Worm (Caenorhabditis elegans): ENCODE measurements around the gene sra-34.
A peak's percentile ranks its signal among the peaks of the same experiment; 100 is the strongest.

DNA sequence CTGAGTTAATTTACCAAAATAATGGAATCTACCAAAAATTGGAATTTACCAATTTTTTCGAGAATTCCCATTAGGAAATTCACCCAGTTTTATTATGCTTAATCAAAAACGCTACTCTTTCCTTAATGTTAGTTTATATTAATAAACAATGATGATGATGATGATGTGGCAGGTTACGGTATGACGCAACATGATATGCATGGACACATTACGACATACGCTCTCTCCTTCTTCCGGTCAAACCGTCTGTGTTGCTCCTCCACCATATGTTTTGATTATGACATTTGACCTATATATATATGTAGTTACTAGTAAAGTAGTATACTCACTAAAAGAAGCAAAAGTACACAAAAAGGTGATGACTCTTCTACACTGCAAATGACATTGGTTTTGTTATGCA, 33.9 kb upstream of the sra-34 start:
- TF ChIP-seq nhr-28 (tag; optimal IDR thresholded peaks at IDR 0.05) = no peak
- no peak for TF ChIP-seq mab-5 (tag; optimal IDR thresholded peaks at IDR 0.05)
- TF ChIP-seq nhr-237 (tag; optimal IDR thresholded peaks at IDR 0.05) = no peak
- TF ChIP-seq lin-13 (tag; optimal IDR thresholded peaks at IDR 0.05) = no peak
- no peak for TF ChIP-seq ztf-11 (tag; optimal IDR thresholded peaks at IDR 0.05)
- no peak for TF ChIP-seq sptf-1 (tag; optimal IDR thresholded peaks at IDR 0.05)
- TF ChIP-seq ces-1 (GFP tag; optimal IDR thresholded peaks at IDR 0.05) = no peak
- TF ChIP-seq nhr-76 (tag; optimal IDR thresholded peaks at IDR 0.05) = no peak
- no peak for TF ChIP-seq mep-1 (tag; optimal IDR thresholded peaks at IDR 0.05)
- TF ChIP-seq pha-4 (tag; optimal IDR thresholded peaks at IDR 0.05) = no peak
- TF ChIP-seq unc-62 (GFP tag; optimal IDR thresholded peaks at IDR 0.05) = peak; percentile 52
- peak; percentile 61 for TF ChIP-seq cnd-1 (tag; optimal IDR thresholded peaks at IDR 0.05)
- no peak for TF ChIP-seq lsy-2 (tag; optimal IDR thresholded peaks at IDR 0.05)
